Fruit fly (Drosophila melanogaster): ENCODE results near the gene Gale.
A peak's percentile ranks its signal among the peaks of the same experiment; 100 is the strongest.

Gale gene

DNA sequence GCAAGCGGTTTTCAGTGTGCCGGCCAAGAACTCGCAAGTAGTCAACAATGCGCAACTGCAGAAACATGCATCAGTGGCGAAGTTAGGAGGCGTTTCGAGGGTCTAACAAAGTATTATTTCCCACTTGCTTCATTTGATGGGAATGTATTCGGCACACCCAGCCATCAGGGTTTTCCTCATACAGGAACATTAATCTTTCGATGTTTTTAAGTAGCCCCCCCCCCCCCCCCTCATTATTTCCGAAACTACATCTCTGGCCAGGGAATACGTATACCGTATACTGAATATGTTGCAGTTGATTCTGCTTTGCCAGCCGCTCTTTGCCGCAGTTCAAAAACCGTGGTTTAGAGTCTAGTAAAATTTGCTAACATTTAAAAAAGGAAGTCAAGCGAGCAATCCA lies 45.8 kb upstream of the Gale start:
- TF ChIP-seq topi (GFP tag; optimal IDR thresholded peaks at IDR 0.05) (peak; percentile 26), CG6792 (GFP tag; optimal IDR thresholded peaks at IDR 0.05) (no peak), CG3032 (tag; optimal IDR thresholded peaks at IDR 0.05) (peak; percentile 52), cyc (GFP tag; optimal IDR thresholded peaks at IDR 0.05) (peak; percentile 42), CG15336 (GFP tag; IDR thresholded peaks at IDR 0.05) (peak; percentile 71), CG31627 (GFP tag; optimal IDR thresholded peaks at IDR 0.05) (peak; percentile 41), Sox15 (GFP tag; optimal IDR thresholded peaks at IDR 0.05) (no peak), Sox14 (GFP tag; optimal IDR thresholded peaks at IDR 0.05) (peak; percentile 51), esn (GFP tag; optimal IDR thresholded peaks at IDR 0.05) (peak; percentile 41), CG8119 (GFP tag; IDR thresholded peaks at IDR 0.05) (peak; percentile 54; the same call in 1 of the 3 replicates), Gug (GFP tag; IDR thresholded peaks at IDR 0.05) (peak; percentile 85), CG7368 (GFP tag; optimal IDR thresholded peaks at IDR 0.05) (no peak), fd85E (GFP tag; optimal IDR thresholded peaks at IDR 0.05) (no peak), CG11294 (GFP tag; IDR thresholded peaks at IDR 0.05) (peak; percentile 93), fd59A (GFP tag; optimal IDR thresholded peaks at IDR 0.05) (peak; percentile 20), eg (GFP tag; IDR thresholded peaks at IDR 0.05) (peak; percentile 92), lz (GFP tag; optimal IDR thresholded peaks at IDR 0.05) (peak; percentile 22), Ets96B (tag; optimal IDR thresholded peaks at IDR 0.05) (no peak), CG6163 (GFP tag; IDR thresholded peaks at IDR 0.05) (peak; percentile 78)

DNA sequence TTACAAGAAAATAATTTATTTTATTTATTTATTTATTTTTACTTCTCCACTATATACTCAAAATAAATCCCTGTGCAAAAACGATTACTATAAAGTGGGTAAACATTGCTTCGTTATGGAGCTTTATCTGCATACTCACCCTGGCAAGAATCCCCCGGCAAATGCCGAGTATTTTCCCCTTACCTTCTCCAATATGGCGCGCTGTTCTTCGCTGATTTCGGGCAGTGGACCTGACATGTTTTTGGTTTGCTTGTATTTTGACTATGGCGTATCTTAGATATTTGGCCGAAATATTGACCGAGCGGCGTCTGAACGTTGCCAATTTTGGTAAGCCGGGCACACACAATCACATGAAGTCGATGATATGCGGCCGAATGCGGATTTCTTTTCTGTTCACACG lies 45.2 kb upstream of the Gale start:
- TF ChIP-seq salr (GFP tag; optimal IDR thresholded peaks at IDR 0.05): no peak
- TF ChIP-seq esn (GFP tag; optimal IDR thresholded peaks at IDR 0.05): no peak
- TF ChIP-seq CG6163 (GFP tag; IDR thresholded peaks at IDR 0.05): 0 out of 3 replicates have a peak, but pooled peaks have one; percentile 19
- TF ChIP-seq CG8632 (GFP tag; optimal IDR thresholded peaks at IDR 0.05): no peak

DNA sequence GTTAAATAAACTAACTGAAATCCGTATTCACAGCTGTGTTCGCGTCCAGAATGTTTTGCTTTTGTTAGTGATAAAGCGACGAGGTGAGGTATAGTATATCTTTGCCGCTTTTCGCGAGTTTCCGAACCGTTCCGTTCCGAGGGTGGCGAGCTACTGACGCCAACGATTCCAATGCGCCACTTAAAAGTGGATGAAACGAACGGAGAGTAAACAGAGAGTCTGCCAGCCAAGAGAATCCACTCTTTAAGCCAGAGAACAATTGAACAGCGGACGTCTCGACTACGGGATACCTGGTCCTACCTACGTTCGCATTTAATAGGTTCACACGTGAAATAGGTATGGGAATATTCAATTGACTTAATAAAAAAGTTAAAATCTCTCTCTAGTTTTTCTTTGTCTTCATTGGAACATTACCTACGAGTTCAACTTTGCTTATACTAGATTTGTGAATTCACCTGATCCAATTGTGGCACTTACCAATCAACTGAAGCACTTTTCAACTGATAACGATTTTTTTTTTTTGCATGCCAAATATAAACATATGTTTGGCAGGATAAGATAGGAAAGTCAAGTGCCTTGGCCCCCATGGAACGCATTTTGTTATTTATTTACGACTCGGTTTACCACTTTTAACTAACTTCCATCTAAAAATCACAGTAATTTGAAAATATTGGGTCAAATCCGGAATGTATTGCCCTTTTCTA lies 44.4 kb upstream of the Gale start, which contains the start of gene CG13893:
Gene CG13893 (minus strand): TSS at position 162 of the 704 bp plus-strand sequence.
- TF ChIP-seq CG3919 (GFP tag; optimal IDR thresholded peaks at IDR 0.05) (peak; percentile 48), CG6808 (GFP tag; optimal IDR thresholded peaks at IDR 0.05) (peak; percentile 16), Gug (GFP tag; IDR thresholded peaks at IDR 0.05) (0 out of 2 replicates have a peak, but pooled peaks have one; percentile 11), CG32006 (GFP tag; optimal IDR thresholded peaks at IDR 0.05) (no peak), fd59A (GFP tag; optimal IDR thresholded peaks at IDR 0.05) (no peak), CG8119 (GFP tag; IDR thresholded peaks at IDR 0.05) (peak; percentile 57), Hr4 (GFP tag; optimal IDR thresholded peaks at IDR 0.05) (no peak), svp (GFP tag) (peak; percentile 79), Eip78C (GFP tag) (peak; percentile 85), vri (GFP tag; optimal IDR thresholded peaks at IDR 0.05) (peak; percentile 25), CG6163 (GFP tag; IDR thresholded peaks at IDR 0.05) (peak; percentile 69), ss (GFP tag; optimal IDR thresholded peaks at IDR 0.05) (peak; percentile 54 to 74), fkh (GFP tag; optimal IDR thresholded peaks at IDR 0.05) (peak; percentile 96), CG6854 (GFP tag; optimal IDR thresholded peaks at IDR 0.05) (peak; percentile 37), CG6276 (GFP tag; optimal IDR thresholded peaks at IDR 0.05) (peak; percentile 36), Sox14 (GFP tag; optimal IDR thresholded peaks at IDR 0.05) (no peak), dsx (GFP tag; optimal IDR thresholded peaks at IDR 0.05; ENCODE audit: poor library complexity, severe bottlenecking) (peak; percentile 53), esn (GFP tag; optimal IDR thresholded peaks at IDR 0.05) (peak; percentile 5), CG8632 (GFP tag; optimal IDR thresholded peaks at IDR 0.05) (peak; percentile 1), Eip75B (GFP tag; optimal IDR thresholded peaks at IDR 0.05) (no peak), CG9139 (GFP tag; optimal IDR thresholded peaks at IDR 0.05) (peak; percentile 35), Sox102F (GFP tag; optimal IDR thresholded peaks at IDR 0.05) (no peak), CG16779 (tag; optimal IDR thresholded peaks at IDR 0.05) (peak; percentile 34), CG10631 (GFP tag; optimal IDR thresholded peaks at IDR 0.05) (no peak), topi (GFP tag; optimal IDR thresholded peaks at IDR 0.05) (no peak), eg (GFP tag; IDR thresholded peaks at IDR 0.05) (peak; percentile 39; the same call in 2 of the 3 replicates), CG10669 (GFP tag; optimal IDR thresholded peaks at IDR 0.05) (no peak), CG1621 (tag; optimal IDR thresholded peaks at IDR 0.05) (no peak), CG11294 (GFP tag; IDR thresholded peaks at IDR 0.05) (no peak)

Measured in whole organism, prepupa.